Worm (Caenorhabditis elegans): ENCODE measurements around the gene mdt-29.

Gene mdt-29

ce11 chrIII:13763260-13764112 lies 9.5 kb upstream of the mdt-29 start (continued):
- TF ChIP-seq snpc-3.4 (tag; optimal IDR thresholded peaks at IDR 0.05) (peak; percentile 25), rec-8 (tag; optimal IDR thresholded peaks at IDR 0.05) (no peak), snpc-1.1 (tag; optimal IDR thresholded peaks at IDR 0.05; ENCODE audit: insufficient read depth) (no peak), hlh-12 (tag; optimal IDR thresholded peaks at IDR 0.05) (no peak), bed-2 (GFP tag; IDR thresholded peaks at IDR 0.05) (no peak), Y67H2A.10 (GFP tag; conservative IDR thresholded peaks at IDR 0.05) (no peak), snpc-1.3 (tag; optimal IDR thresholded peaks at IDR 0.05; ENCODE audit: insufficient read depth) (no peak), xnd-1 (tag; optimal IDR thresholded peaks at IDR 0.05) (no peak), die-1 (tag; optimal IDR thresholded peaks at IDR 0.05) (no peak), attf-6 (GFP tag; IDR thresholded peaks at IDR 0.05) (0 out of 2 replicates have a peak, but pooled peaks have one; percentile 8), let-526 (GFP tag; IDR thresholded peaks at IDR 0.05) (no peak), ama-1 (optimal IDR thresholded peaks at IDR 0.05) (no peak), ama-1 (GFP tag; optimal IDR thresholded peaks at IDR 0.05) (no peak), Y79H2A.3 (GFP tag; conservative IDR thresholded peaks at IDR 0.05) (no peak), F49E8.2 (tag; optimal IDR thresholded peaks at IDR 0.05; ENCODE audit: insufficient read depth) (no peak), ceh-100 (GFP tag; IDR thresholded peaks at IDR 0.05) (no peak), F39B2.1 (GFP tag; IDR thresholded peaks at IDR 0.05) (no peak), ets-4 (GFP tag; optimal IDR thresholded peaks at IDR 0.05) (no peak), dox-1 (GFP tag; IDR thresholded peaks at IDR 0.05) (0 out of 2 replicates have a peak, but pooled peaks have one; percentile 12), fkh-3 (tag; optimal IDR thresholded peaks at IDR 0.05) (no peak), ztf-18 (tag; optimal IDR thresholded peaks at IDR 0.05) (no peak), efl-1 (GFP tag; optimal IDR thresholded peaks at IDR 0.05) (peak; percentile 23), ccch-3 (GFP tag; optimal IDR thresholded peaks at IDR 0.05) (no peak), madf-6 (GFP tag; IDR thresholded peaks at IDR 0.05) (peak; percentile 10; the same call in 1 of the 2 replicates), unc-130 (GFP tag; optimal IDR thresholded peaks at IDR 0.05) (no peak), hrde-1 (tag; optimal IDR thresholded peaks at IDR 0.05; ENCODE audit: borderline replicate concordance) (no peak), somi-1 (GFP tag; optimal IDR thresholded peaks at IDR 0.05) (peak; percentile 63), hlh-26 (GFP tag; conservative IDR thresholded peaks at IDR 0.05) (no peak), nhr-120 (GFP tag; IDR thresholded peaks at IDR 0.05) (no peak), madf-10 (tag; optimal IDR thresholded peaks at IDR 0.05) (no peak), ztf-28 (GFP tag; IDR thresholded peaks at IDR 0.05) (no peak), mxl-1 (tag; optimal IDR thresholded peaks at IDR 0.05) (no peak), ztf-6 (GFP tag; IDR thresholded peaks at IDR 0.05) (no peak), B0336.3 (GFP tag; IDR thresholded peaks at IDR 0.05) (peak; percentile 78), rpc-1 (optimal IDR thresholded peaks at IDR 0.05) (no peak), rpc-1 (tag; optimal IDR thresholded peaks at IDR 0.05) (no peak), T07F8.4 (tag; optimal IDR thresholded peaks at IDR 0.05) (no peak)

DNA sequence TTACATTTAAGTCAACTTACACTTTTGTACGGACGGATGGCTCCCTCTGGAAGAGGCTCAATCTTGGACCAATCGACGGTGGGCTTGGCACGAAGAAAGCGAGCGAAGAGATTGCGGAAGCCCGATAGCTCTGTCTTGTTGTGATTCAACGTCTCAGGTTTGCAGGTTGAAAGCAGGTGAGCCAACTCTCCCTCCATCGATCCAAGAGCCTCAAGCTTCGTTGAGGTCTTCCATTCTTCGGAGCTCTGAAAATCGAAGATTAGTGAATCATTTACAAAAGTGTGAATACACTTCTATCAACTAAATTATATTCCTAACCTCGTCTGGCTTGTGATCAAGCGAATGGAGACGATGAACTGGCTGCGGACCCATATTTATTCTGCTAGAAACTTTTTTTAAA lies 7.2 kb upstream of the mdt-29 start:
- TF ChIP-seq madf-3 (GFP tag; IDR thresholded peaks at IDR 0.05) (0 out of 2 replicates have a peak, but pooled peaks have one; percentile 66), lin-35 (GFP tag; optimal IDR thresholded peaks at IDR 0.05) (peak in 1 of 3 experiments; percentile 1), Y53F4B.3 (GFP tag; IDR thresholded peaks at IDR 0.05) (no peak), mcd-1 (GFP tag; IDR thresholded peaks at IDR 0.05) (no peak; the same call in 1 of the 2 replicates), rpc-1 (optimal IDR thresholded peaks at IDR 0.05) (no peak), rpc-1 (tag; optimal IDR thresholded peaks at IDR 0.05) (no peak), zfh-2 (GFP tag; conservative IDR thresholded peaks at IDR 0.05) (0 out of 2 replicates have a peak, but pooled peaks have one; percentile 15), hmg-20 (GFP tag; IDR thresholded peaks at IDR 0.05) (no peak)
